Worm (Caenorhabditis elegans): ENCODE measurements around the gene Y51H4A.938.
"Not testable (repeated sequence)": the region's sequence is repeated elsewhere in the genome, so short reads cannot be mapped to it uniquely, and the experiment has no call there.

Gene Y51H4A.938

DNA sequence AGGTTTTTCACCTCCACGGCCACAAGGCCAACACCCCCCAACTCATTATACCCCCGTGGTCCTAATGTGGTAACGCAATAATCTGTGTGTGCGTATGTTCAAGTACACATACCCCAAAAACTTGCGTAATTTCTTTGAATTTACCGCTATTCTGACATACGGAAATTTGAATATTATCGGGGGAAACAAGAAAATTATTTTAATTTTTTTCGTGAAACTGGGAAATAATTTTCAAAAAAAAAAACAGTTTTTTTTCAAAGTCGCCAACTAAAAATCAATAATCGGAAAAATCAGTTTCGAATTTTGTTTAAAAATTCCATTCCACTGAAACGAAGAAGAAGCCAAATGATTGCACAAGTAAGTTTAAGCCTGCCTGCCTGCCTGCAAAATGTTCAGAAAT lies at the start of gene Y51H4A.938:
TSS of gene Y51H4A.938 (plus strand) at position 301 of the 400 bp plus-strand sequence.
- not testable (repeated sequence) for TF ChIP-seq ama-1 (optimal IDR thresholded peaks at IDR 0.05); ceh-36 (tag; optimal IDR thresholded peaks at IDR 0.05); aly-1 (tag; optimal IDR thresholded peaks at IDR 0.05)

DNA sequence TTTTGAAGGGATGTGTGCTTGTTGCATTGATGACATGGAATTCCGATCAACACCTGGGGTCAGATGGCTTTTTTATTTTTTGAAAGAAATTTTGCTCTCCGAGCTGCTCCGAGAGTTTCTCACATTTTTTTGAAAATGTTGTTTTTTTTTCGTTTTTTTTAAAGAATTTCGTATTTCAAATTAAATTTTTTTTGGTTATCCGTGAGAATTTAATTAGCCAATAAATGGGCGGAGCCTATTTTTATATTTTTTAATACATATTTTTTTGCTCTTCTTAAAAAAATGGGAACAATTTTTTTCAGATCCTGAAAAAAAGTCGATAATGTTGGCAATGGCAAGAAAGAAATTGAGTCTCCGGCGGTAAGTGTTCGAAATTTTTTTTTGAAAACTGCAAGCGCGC lies 49.1 kb upstream of the Y51H4A.938 start, which contains the start of gene dlc-3:
TSS of gene dlc-3 (plus strand) at position 301 of the 400 bp plus-strand sequence.
- no peak for TF ChIP-seq tbx-37 (GFP tag; conservative IDR thresholded peaks at IDR 0.05)
- TF ChIP-seq flt-1 (GFP tag; IDR thresholded peaks at IDR 0.05), result no peak
- no peak for TF ChIP-seq scrt-1 (GFP tag; IDR thresholded peaks at IDR 0.05)
- no peak for TF ChIP-seq hmg-4 (GFP tag; optimal IDR thresholded peaks at IDR 0.05)
- TF ChIP-seq aly-1 (tag; optimal IDR thresholded peaks at IDR 0.05), result no peak
- no peak for TF ChIP-seq hnd-1 (tag; optimal IDR thresholded peaks at IDR 0.05)
- TF ChIP-seq ets-7 (tag; optimal IDR thresholded peaks at IDR 0.05), result no peak
- TF ChIP-seq sea-1 (GFP tag; conservative IDR thresholded peaks at IDR 0.05), result no peak
- TF ChIP-seq B0310.2 (tag; optimal IDR thresholded peaks at IDR 0.05), result no peak
- TF ChIP-seq ceh-36 (tag; optimal IDR thresholded peaks at IDR 0.05), result no peak

DNA sequence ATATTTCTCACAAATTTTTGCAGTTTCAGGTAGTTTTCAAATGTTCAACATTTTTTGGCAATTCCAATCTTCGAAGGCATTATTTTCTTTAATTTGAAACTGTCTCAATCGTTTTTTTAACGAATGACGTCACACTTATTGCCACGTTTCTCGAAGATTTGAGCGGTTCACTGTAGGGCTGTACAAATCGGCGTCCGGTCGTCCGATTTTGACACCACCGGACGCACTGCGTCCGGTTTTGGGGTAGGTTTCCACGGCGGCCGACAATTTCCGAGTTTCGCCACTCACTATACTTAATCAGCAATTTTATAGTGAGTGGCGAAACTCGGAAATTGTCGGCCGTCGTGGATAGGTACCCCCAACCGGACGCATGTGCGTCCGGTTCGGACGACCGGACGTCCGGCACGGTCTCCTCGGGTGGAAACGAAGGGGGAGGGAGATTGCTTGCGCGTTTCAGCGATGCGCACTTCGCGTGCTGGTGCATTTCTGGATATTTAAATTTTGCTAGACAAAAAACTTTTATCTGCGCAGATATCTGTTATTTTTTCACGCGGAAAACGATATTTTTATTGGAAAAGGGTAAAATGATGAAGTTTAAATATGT lies 40.4 kb upstream of the Y51H4A.938 start:
- peak; percentile 49; the same call in 1 of the 2 replicates for TF ChIP-seq pes-1 (GFP tag; IDR thresholded peaks at IDR 0.05)

DNA sequence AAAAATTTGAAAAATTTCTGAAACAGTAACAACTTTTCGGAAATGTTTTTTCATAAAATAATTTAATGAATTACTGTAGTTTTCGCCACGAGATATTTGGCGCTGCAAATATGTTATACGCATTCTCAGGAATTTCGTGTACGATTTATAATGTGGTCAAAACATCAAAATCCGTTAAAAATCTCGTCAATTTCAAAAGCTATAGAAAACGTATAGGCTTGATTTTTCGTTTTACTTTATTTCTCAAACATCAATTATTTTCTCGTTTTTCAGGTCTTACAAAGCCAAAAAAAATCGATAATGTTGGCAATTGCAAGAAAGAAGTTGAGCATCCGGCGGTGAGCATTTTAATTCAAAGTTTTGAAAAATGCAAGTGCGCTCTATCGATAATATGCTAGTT lies 38.0 kb upstream of the Y51H4A.938 start, which contains the start of gene dlc-4:
TSS of gene dlc-4 (plus strand) at position 301 of the 400 bp plus-strand sequence.
- TF ChIP-seq flt-1 (GFP tag; IDR thresholded peaks at IDR 0.05), result no peak
- no peak for TF ChIP-seq B0310.2 (tag; optimal IDR thresholded peaks at IDR 0.05)
- TF ChIP-seq tra-4 (tag; optimal IDR thresholded peaks at IDR 0.05), result no peak
- TF ChIP-seq ets-7 (tag; optimal IDR thresholded peaks at IDR 0.05), result no peak
- TF ChIP-seq ceh-36 (tag; optimal IDR thresholded peaks at IDR 0.05), result no peak
- TF ChIP-seq hmg-4 (GFP tag; optimal IDR thresholded peaks at IDR 0.05), result no peak
- no peak for TF ChIP-seq ama-1 (optimal IDR thresholded peaks at IDR 0.05)
- TF ChIP-seq pes-1 (GFP tag; IDR thresholded peaks at IDR 0.05), result no peak
- TF ChIP-seq sea-1 (GFP tag; conservative IDR thresholded peaks at IDR 0.05), result no peak
- no peak for TF ChIP-seq tbx-37 (GFP tag; conservative IDR thresholded peaks at IDR 0.05)
- TF ChIP-seq hmbx-1 (tag; optimal IDR thresholded peaks at IDR 0.05), result no peak
- no peak for TF ChIP-seq hnd-1 (tag; optimal IDR thresholded peaks at IDR 0.05)
- no peak for TF ChIP-seq tbx-11 (GFP tag; IDR thresholded peaks at IDR 0.05)
- no peak for TF ChIP-seq aly-1 (tag; optimal IDR thresholded peaks at IDR 0.05)
- TF ChIP-seq F13C5.2 (tag; optimal IDR thresholded peaks at IDR 0.05), result no peak

- TF ChIP-seq F13C5.2 (tag; optimal IDR thresholded peaks at IDR 0.05), result no peak
- TF ChIP-seq B0310.2 (tag; optimal IDR thresholded peaks at IDR 0.05), result no peak
- no peak for TF ChIP-seq sea-1 (GFP tag; conservative IDR thresholded peaks at IDR 0.05)
Observed at ce11 chrIV:16446664-16447063, 34.3 kb upstream of the Y51H4A.938 start.

DNA sequence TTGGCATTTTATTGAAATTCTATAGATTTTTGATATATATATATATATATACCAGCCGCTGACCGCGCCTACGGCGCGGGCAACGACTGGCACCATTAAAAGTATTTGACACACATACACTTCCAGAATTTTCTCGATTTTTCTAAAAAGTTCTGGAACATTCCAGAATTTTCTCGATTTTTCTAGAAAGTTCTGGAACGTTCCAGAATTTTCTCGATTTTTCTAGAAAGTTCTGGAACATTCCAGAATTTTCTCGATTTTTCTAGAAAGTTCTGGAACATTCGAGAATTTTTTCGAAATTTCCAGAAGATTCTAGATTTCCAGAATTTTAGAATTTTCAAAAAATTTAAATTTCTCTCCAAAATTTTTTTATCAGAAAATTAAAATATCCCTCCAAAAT lies 22.6 kb upstream of the Y51H4A.938 start:
- TF ChIP-seq pes-1 (GFP tag; IDR thresholded peaks at IDR 0.05), result peak; percentile 91
- 0 out of 2 replicates have a peak, but pooled peaks have one; percentile 36 for TF ChIP-seq tbx-37 (GFP tag; conservative IDR thresholded peaks at IDR 0.05)
- TF ChIP-seq flt-1 (GFP tag; IDR thresholded peaks at IDR 0.05), result peak; percentile 90

- 0 out of 2 replicates have a peak, but pooled peaks have one; percentile 15 for TF ChIP-seq sea-1 (GFP tag; conservative IDR thresholded peaks at IDR 0.05)
Observed at ce11 chrIV:16463932-16464331, 17.1 kb upstream of the Y51H4A.938 start.

DNA sequence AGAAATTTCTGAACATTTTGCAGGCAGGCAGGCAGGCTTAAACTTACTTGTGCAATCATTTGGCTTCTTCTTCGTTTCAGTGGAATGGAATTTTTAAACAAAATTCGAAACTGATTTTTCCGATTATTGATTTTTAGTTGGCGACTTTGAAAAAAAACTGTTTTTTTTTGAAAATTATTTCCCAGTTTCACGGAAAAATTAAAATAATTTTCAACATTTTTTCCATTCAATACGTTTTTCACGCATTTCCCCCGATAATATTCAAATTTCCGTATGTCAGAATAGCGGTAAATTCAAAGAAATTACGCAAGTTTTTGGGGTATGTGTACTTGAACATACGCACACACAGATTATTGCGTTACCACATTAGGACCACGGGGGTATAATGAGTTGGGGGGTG lies 10.1 kb upstream of the Y51H4A.938 start, which contains the start of gene VY10G11R.1:
TSS of gene VY10G11R.1 (minus strand) at position 101 of the 400 bp plus-strand sequence.
- not testable (repeated sequence) for TF ChIP-seq hmbx-1 (tag; optimal IDR thresholded peaks at IDR 0.05); flt-1 (GFP tag; IDR thresholded peaks at IDR 0.05); sea-1 (GFP tag; conservative IDR thresholded peaks at IDR 0.05)

- no peak for TF ChIP-seq flt-1 (GFP tag; IDR thresholded peaks at IDR 0.05)
- no peak for TF ChIP-seq ceh-13 (GFP tag; optimal IDR thresholded peaks at IDR 0.05)
- no peak for TF ChIP-seq hmg-4 (GFP tag; optimal IDR thresholded peaks at IDR 0.05)
- TF ChIP-seq tbx-37 (GFP tag; conservative IDR thresholded peaks at IDR 0.05), result no peak
- TF ChIP-seq tra-4 (tag; optimal IDR thresholded peaks at IDR 0.05), result no peak
- TF ChIP-seq hmbx-1 (tag; optimal IDR thresholded peaks at IDR 0.05), result no peak
- no peak for TF ChIP-seq sea-1 (GFP tag; conservative IDR thresholded peaks at IDR 0.05)
- TF ChIP-seq F13C5.2 (tag; optimal IDR thresholded peaks at IDR 0.05), result no peak
- no peak for TF ChIP-seq ama-1 (optimal IDR thresholded peaks at IDR 0.05)
- TF ChIP-seq pes-1 (GFP tag; IDR thresholded peaks at IDR 0.05), result no peak
- TF ChIP-seq tbx-11 (GFP tag; IDR thresholded peaks at IDR 0.05), result no peak
- TF ChIP-seq ets-7 (tag; optimal IDR thresholded peaks at IDR 0.05), result no peak
- TF ChIP-seq hnd-1 (tag; optimal IDR thresholded peaks at IDR 0.05), result no peak
Observed at ce11 chrIV:16471569-16471968, 9.4 kb upstream of the Y51H4A.938 start.

Data from whole organism, early embryonic.